Fruit fly (Drosophila melanogaster) S2 (cell line): ENCODE data around the gene CG17036.

ENCODE experiments used
- CG8478 ChIP-seq: fragments of >200 bp; optimal IDR thresholded peaks from 2 replicates; lab custom pipeline; 2018
- CTCF ChIP-seq, 2 experiments: fragments of >200 bp; optimal IDR thresholded peaks; 2 replicates each; lab custom pipeline; 2018

Gene CG17036

dm6 chr2L:12655731-12656326 lies 44.7 kb downstream of the CG17036 start:
- TF ChIP-seq CG8478 (lab: Kevin White, UChicago) (no peak), CTCF (optimal IDR thresholded peaks at IDR 0.05; lab: Kevin White, UChicago) (no peak)

dm6 chr2L:12651040-12651439 lies 49.5 kb downstream of the CG17036 start:
- TF ChIP-seq CTCF (optimal IDR thresholded peaks at IDR 0.05; lab: Kevin White, UChicago) (no peak), CG8478 (lab: Kevin White, UChicago) (no peak)
